Worm (Caenorhabditis elegans) whole organism, late embryonic: ENCODE results near the gene gem-4.

Experiments used
- eyg-1 ChIP-seq: sonication (generic microtip); optimal IDR thresholded peaks from 2 replicates; lab custom pipeline; 2016; ENCODE audit warnings: missing genotype, missing genetic modification characterization, missing compliant biosample characterization
- mec-3 ChIP-seq: sonication (generic microtip); optimal IDR thresholded peaks from 2 replicates; lab custom pipeline; 2016; ENCODE audit warnings: borderline replicate concordance, missing genetic modification characterization, missing compliant biosample characterization
- sox-2 ChIP-seq: fragments of 200-800 bp; sonication (Bioruptor generic); IDR thresholded peaks from 2 replicates; pipeline ENCODE4 v1.3.6; 2022; ENCODE audit warnings: missing genetic modification reagents, missing genetic modification characterization, missing compliant biosample characterization
- sox-4 ChIP-seq: sonication (generic microtip); optimal IDR thresholded peaks from 2 replicates; lab custom pipeline; 2017; ENCODE audit warnings: mild to moderate bottlenecking, missing genetic modification characterization, inconsistent platforms, missing compliant biosample characterization

- no peak for TF ChIP-seq mec-3
- no peak for TF ChIP-seq eyg-1 (tag; lab: Kevin White, UChicago)
- no peak for TF ChIP-seq sox-2 (GFP tag; lab: Robert Waterston, UW)
- TF ChIP-seq sox-4 (tag; lab: Kevin White, UChicago): no peak
These were observed 37.4 kb downstream of the gem-4 start for ce11 chrIV:11782846-11783245.
